Worm (Caenorhabditis elegans) whole organism, L4 larva: ENCODE measurements around the gene tag-241.

Experiments
- F26F4.8 ChIP-seq: fragments of 200-800 bp; sonication (Bioruptor generic); conservative IDR thresholded peaks from 2 replicates; pipeline ENCODE4 v1.3.6; 2022; ENCODE audit warnings: missing genetic modification characterization, missing compliant biosample characterization
- F37D6.2 ChIP-seq: sonication (generic microtip); optimal IDR thresholded peaks from 2 replicates; lab custom pipeline; 2016; ENCODE audit warnings: mild to moderate bottlenecking, missing genetic modification characterization, missing compliant biosample characterization
- F49E8.2 ChIP-seq: sonication (generic microtip); optimal IDR thresholded peaks from 2 replicates; lab custom pipeline; 2016; ENCODE audit warnings: missing compliant biosample characterization, mild to moderate bottlenecking, missing genetic modification characterization, borderline replicate concordance
- R02D3.7 ChIP-seq: fragments of 150-350 bp; sonication (generic microtip); optimal IDR thresholded peaks from 3 replicates; lab custom pipeline; 2014; ENCODE audit warnings: missing biosample characterization, missing genetic modification characterization
- T20F7.1 ChIP-seq: fragments of 200-800 bp; sonication (Bioruptor generic); optimal IDR thresholded peaks from 2 replicates; lab custom pipeline; 2018; ENCODE audit warnings: mild to moderate bottlenecking, missing genetic modification characterization, missing compliant biosample characterization
- T26A8.4 ChIP-seq: fragments of 200-800 bp; sonication (Bioruptor generic); IDR thresholded peaks from 2 replicates; pipeline ENCODE4 v1.3.6; 2022; ENCODE audit warnings: missing genetic modification characterization, missing compliant biosample characterization
- Y105C5A.15 ChIP-seq: fragments of 200-800 bp; sonication (Bioruptor generic); IDR thresholded peaks from 2 replicates; pipeline ENCODE4 v1.3.6; 2022; ENCODE audit warnings: missing genetic modification characterization, missing compliant biosample characterization
- Y48G9A.11 ChIP-seq: fragments of 200-800 bp; sonication (Bioruptor generic); IDR thresholded peaks from 2 replicates; pipeline ENCODE4 v1.3.6; 2022; ENCODE audit warnings: missing genetic modification reagents, missing genetic modification characterization, missing compliant biosample characterization
- ZK546.5 ChIP-seq, 2 experiments: sonication (generic microtip); optimal IDR thresholded peaks; 2 replicates each; lab custom pipeline; 2017; ENCODE audit warnings: missing biosample characterization in 2 of 2, missing genetic modification characterization in 2 of 2
- aly-2 ChIP-seq: sonication (generic microtip); optimal IDR thresholded peaks from 2 replicates; lab custom pipeline; 2018; ENCODE audit warnings: missing biosample characterization, missing genetic modification characterization
- arid-1 ChIP-seq: fragments of 200-800 bp; sonication (Bioruptor generic); conservative IDR thresholded peaks from 2 replicates; pipeline ENCODE4 v1.3.6; 2022; ENCODE audit warnings: missing genetic modification reagents, missing genetic modification characterization, missing compliant biosample characterization
- ceh-32 ChIP-seq: sonication (generic microtip); optimal IDR thresholded peaks from 2 replicates; lab custom pipeline; 2016; ENCODE audit warnings: mild to moderate bottlenecking, missing genetic modification characterization, missing compliant biosample characterization; ENCODE audit not compliant: poor library complexity
- ceh-62 ChIP-seq: sonication (generic microtip); optimal IDR thresholded peaks from 2 replicates; lab custom pipeline; 2017; ENCODE audit warnings: missing biosample characterization, missing genetic modification characterization
- ceh-82 ChIP-seq: sonication (generic microtip); optimal IDR thresholded peaks from 2 replicates; lab custom pipeline; 2017; ENCODE audit warnings: missing biosample characterization, missing genetic modification characterization
- ctbp-1 ChIP-seq: fragments of 200-800 bp; sonication (Bioruptor generic); IDR thresholded peaks from 2 replicates; pipeline ENCODE4 v1.3.6; 2022; ENCODE audit warnings: missing genetic modification reagents, missing genetic modification characterization, missing compliant biosample characterization
- daf-12 ChIP-seq: fragments of 150-350 bp; optimal IDR thresholded peaks from 2 replicates; lab custom pipeline; 2014; ENCODE audit warnings: missing biosample characterization, missing genetic modification reagents, missing genetic modification characterization
- dpl-1 ChIP-seq: fragments of 150-350 bp; optimal IDR thresholded peaks from 2 replicates; lab custom pipeline; 2014; ENCODE audit warnings: missing biosample characterization, missing genetic modification reagents, missing genetic modification characterization
- duxl-1 ChIP-seq: sonication (generic microtip); optimal IDR thresholded peaks from 2 replicates; lab custom pipeline; 2016; ENCODE audit warnings: mild to moderate bottlenecking, missing genetic modification characterization, moderate library complexity, missing compliant biosample characterization; ENCODE audit not compliant: poor library complexity
- fkh-10 ChIP-seq: fragments of 150-350 bp; optimal IDR thresholded peaks from 2 replicates; lab custom pipeline; 2014; ENCODE audit warnings: missing biosample characterization, missing genetic modification reagents, missing genetic modification characterization
- hlh-11 ChIP-seq: fragments of 200-800 bp; sonication (Bioruptor generic); optimal IDR thresholded peaks from 2 replicates; lab custom pipeline; 2018; ENCODE audit warnings: mild to moderate bottlenecking, missing genetic modification characterization, missing compliant biosample characterization
- hlh-30 ChIP-seq: sonication (generic microtip); optimal IDR thresholded peaks from 2 replicates; lab custom pipeline; 2017; ENCODE audit warnings: antibody characterized with exemption, mild to moderate bottlenecking, missing genetic modification characterization, missing compliant biosample characterization; ENCODE audit not compliant: insufficient read depth
- jun-1 ChIP-seq: fragments of 150-350 bp; optimal IDR thresholded peaks from 2 replicates; lab custom pipeline; 2014; ENCODE audit warnings: missing biosample characterization, missing genetic modification reagents, missing genetic modification characterization
- lin-38 ChIP-seq: fragments of 200-800 bp; sonication (Bioruptor generic); IDR thresholded peaks from 2 replicates; pipeline ENCODE4 v1.3.6; 2022; ENCODE audit warnings: missing genetic modification reagents, missing genetic modification characterization, missing compliant biosample characterization
- lin-39 ChIP-seq: fragments of 150-350 bp; optimal IDR thresholded peaks from 2 replicates; lab custom pipeline; 2014; ENCODE audit warnings: missing biosample characterization, missing genetic modification reagents, missing genetic modification characterization
- lsy-2 ChIP-seq, 2 experiments: fragments of 150-350 bp in 1 of 2; sonication (generic microtip) in 1 of 2; optimal IDR thresholded peaks; 2 replicates each; lab custom pipeline; 2014 to 2017; ENCODE audit warnings: missing biosample characterization in 2 of 2, missing genetic modification characterization in 2 of 2
- mep-1 ChIP-seq: fragments of 150-350 bp; sonication (generic microtip); optimal IDR thresholded peaks from 3 replicates; lab custom pipeline; 2014; ENCODE audit warnings: missing biosample characterization, missing genetic modification characterization
- mes-2 ChIP-seq: sonication (generic microtip); optimal IDR thresholded peaks from 2 replicates; lab custom pipeline; 2016; ENCODE audit warnings: missing genotype, mild to moderate bottlenecking, missing genetic modification characterization, missing compliant biosample characterization; ENCODE audit not compliant: poor library complexity, severe bottlenecking
- mxl-2 ChIP-seq: fragments of 200-800 bp; sonication (Bioruptor generic); conservative IDR thresholded peaks from 2 replicates; pipeline ENCODE4 v1.3.6; 2022; ENCODE audit warnings: missing genetic modification reagents, missing genetic modification characterization, missing compliant biosample characterization
- mxl-3 ChIP-seq: fragments of 200-800 bp; sonication (Bioruptor generic); optimal IDR thresholded peaks from 2 replicates; lab custom pipeline; 2018; ENCODE audit warnings: mild to moderate bottlenecking, missing genetic modification characterization, missing compliant biosample characterization
- nhr-102 ChIP-seq: sonication (generic microtip); optimal IDR thresholded peaks from 2 replicates; lab custom pipeline; 2016; ENCODE audit warnings: mild to moderate bottlenecking, missing genetic modification characterization, moderate library complexity, missing compliant biosample characterization
- nhr-11 ChIP-seq: fragments of 150-350 bp; optimal IDR thresholded peaks from 2 replicates; lab custom pipeline; 2014; ENCODE audit warnings: missing biosample characterization, missing genetic modification characterization
- nhr-41 ChIP-seq: fragments of 200-800 bp; sonication (Bioruptor generic); IDR thresholded peaks from 2 replicates; pipeline ENCODE4 v1.3.6; 2022; ENCODE audit warnings: missing genetic modification reagents, missing genetic modification characterization, missing compliant biosample characterization
- nhr-48 ChIP-seq: sonication (generic microtip); optimal IDR thresholded peaks from 2 replicates; lab custom pipeline; 2016; ENCODE audit warnings: mild to moderate bottlenecking, missing genetic modification characterization, missing compliant biosample characterization
- nhr-6 ChIP-seq: fragments of 150-350 bp; optimal IDR thresholded peaks from 2 replicates; lab custom pipeline; 2014; ENCODE audit warnings: missing biosample characterization, missing genetic modification characterization
- nhr-77 ChIP-seq: fragments of 150-350 bp; optimal IDR thresholded peaks from 2 replicates; lab custom pipeline; 2014; ENCODE audit warnings: missing biosample characterization, missing genetic modification characterization
- pha-4 ChIP-seq, 2 experiments: fragments of 150-350 bp in 1 of 2; fragments of 200-800 bp in 1 of 2; sonication (Bioruptor generic) in 1 of 2; IDR thresholded peaks in 1 of 2; optimal IDR thresholded peaks in 1 of 2; 2 replicates each; pipeline versions ENCODE4 v1.3.6 to Lab custom; 2014 to 2022; ENCODE audit warnings: missing genetic modification characterization in 2 of 2, missing genetic modification reagents in 2 of 2, missing biosample characterization in 1 of 2, missing compliant biosample characterization in 1 of 2
- php-3 ChIP-seq: fragments of 200-800 bp; sonication (Bioruptor generic); IDR thresholded peaks from 2 replicates; pipeline ENCODE4 v1.3.6; 2022; ENCODE audit warnings: missing genetic modification reagents, missing genetic modification characterization, missing compliant biosample characterization
- saeg-2 ChIP-seq: fragments of 200-800 bp; sonication (Bioruptor generic); IDR thresholded peaks from 2 replicates; pipeline ENCODE4 v1.3.6; 2022; ENCODE audit warnings: missing genetic modification reagents, missing genetic modification characterization, missing compliant biosample characterization
- sdz-12 ChIP-seq: fragments of 200-800 bp; sonication (Bioruptor generic); optimal IDR thresholded peaks from 2 replicates; lab custom pipeline; 2018; ENCODE audit warnings: mild to moderate bottlenecking, missing genetic modification characterization, missing compliant biosample characterization
- set-16 ChIP-seq: fragments of 200-800 bp; sonication (Bioruptor generic); IDR thresholded peaks from 2 replicates; pipeline ENCODE4 v1.3.6; 2022; ENCODE audit warnings: missing genetic modification reagents, missing genetic modification characterization, missing compliant biosample characterization
- spr-1 ChIP-seq: sonication (generic microtip); optimal IDR thresholded peaks from 2 replicates; lab custom pipeline; 2016; ENCODE audit warnings: mild to moderate bottlenecking, missing genetic modification characterization, missing compliant biosample characterization
- tag-97 ChIP-seq: fragments of 200-800 bp; sonication (Bioruptor generic); IDR thresholded peaks from 2 replicates; pipeline ENCODE4 v1.3.6; 2022; ENCODE audit warnings: missing genetic modification characterization, missing compliant biosample characterization
- unc-62 ChIP-seq, 3 experiments: fragments of 150-350 bp in 1 of 3; sonication (generic microtip); optimal IDR thresholded peaks in 2 of 3; peaks in 1 of 3; 1 replicate in 1 of 3; 2 replicates in 2 of 3; lab custom pipeline; 2014 to 2017; ENCODE audit warnings: missing biosample characterization in 3 of 3, missing genetic modification characterization in 3 of 3, missing genetic modification reagents in 3 of 3, missing genotype in 1 of 3
- zfp-2 ChIP-seq: sonication (generic microtip); optimal IDR thresholded peaks from 2 replicates; lab custom pipeline; 2016; ENCODE audit warnings: mild to moderate bottlenecking, missing genetic modification characterization, missing compliant biosample characterization
- zip-11 ChIP-seq: fragments of 200-800 bp; sonication (Bioruptor generic); IDR thresholded peaks from 2 replicates; pipeline ENCODE4 v1.3.6; 2022; ENCODE audit warnings: missing genetic modification characterization, missing compliant biosample characterization
- ztf-11 ChIP-seq: fragments of 150-350 bp; optimal IDR thresholded peaks from 2 replicates; lab custom pipeline; 2014; ENCODE audit warnings: missing biosample characterization, missing genetic modification characterization

Gene tag-241

ce11 chrX:11790600-11790999 lies 33.2 kb upstream of the tag-241 start (continued):
- TF ChIP-seq sdz-12 (GFP tag; lab: Kevin White, UChicago) = no peak
- TF ChIP-seq ceh-62 (tag; lab: Kevin White, UChicago) = no peak
- TF ChIP-seq php-3 (GFP tag; lab: Robert Waterston, UW) = 0 out of 2 replicates have a peak, but pooled peaks have one; percentile 13
- no peak for TF ChIP-seq pha-4 (GFP tag; IDR thresholded peaks at IDR 0.05; lab: Robert Waterston, UW)
- peak; percentile 51 for TF ChIP-seq pha-4 (tag; optimal IDR thresholded peaks at IDR 0.05; lab: Kevin White, UChicago)
- TF ChIP-seq lin-39 (tag; lab: Kevin White, UChicago) = no peak
- no peak for TF ChIP-seq mxl-3 (GFP tag; lab: Kevin White, UChicago)
- no peak for TF ChIP-seq dpl-1 (GFP tag; lab: Kevin White, UChicago)
- TF ChIP-seq set-16 (GFP tag; lab: Robert Waterston, UW) = no peak
- peak; percentile 36 for TF ChIP-seq mep-1 (tag; lab: Kevin White, UChicago)
- no peak for TF ChIP-seq spr-1
- TF ChIP-seq aly-2 (tag; lab: Kevin White, UChicago) = no peak
- no peak for TF ChIP-seq saeg-2 (GFP tag; lab: Robert Waterston, UW)
- peak; percentile 36 for TF ChIP-seq nhr-6 (tag; lab: Kevin White, UChicago)
- no peak for TF ChIP-seq ceh-32 (tag; lab: Kevin White, UChicago)
- no peak for TF ChIP-seq ctbp-1 (GFP tag; lab: Robert Waterston, UW)
- TF ChIP-seq fkh-10 (GFP tag; lab: Kevin White, UChicago) = no peak
- TF ChIP-seq T26A8.4 (GFP tag; lab: Robert Waterston, UW) = no peak
- no peak for TF ChIP-seq zip-11 (GFP tag; lab: Robert Waterston, UW)
- TF ChIP-seq ztf-11 (tag; lab: Kevin White, UChicago) = no peak
- peak in 1 of 2 experiments; percentile 94 for TF ChIP-seq unc-62 (GFP tag; optimal IDR thresholded peaks at IDR 0.05 in 1 of 2; lab: Kevin White, UChicago)
- no peak for TF ChIP-seq unc-62 (tag; optimal IDR thresholded peaks at IDR 0.05; lab: Kevin White, UChicago)
- no peak for TF ChIP-seq nhr-11
- no peak for TF ChIP-seq nhr-48
- no peak for TF ChIP-seq ceh-82
- no peak for TF ChIP-seq ZK546.5 (tag; optimal IDR thresholded peaks at IDR 0.05; lab: Kevin White, UChicago)
- TF ChIP-seq nhr-77 (tag; lab: Kevin White, UChicago) = peak; percentile 1
- no peak for TF ChIP-seq tag-97 (GFP tag; lab: Robert Waterston, UW)

ce11 chrX:11791364-11792221 lies 32.2 kb upstream of the tag-241 start:
- TF ChIP-seq mxl-2 (GFP tag; lab: Robert Waterston, UW) = 0 out of 2 replicates have a peak, but pooled peaks have one; percentile 7
- no peak for TF ChIP-seq arid-1
- TF ChIP-seq nhr-102 (tag; lab: Kevin White, UChicago) = peak; percentile 58
- TF ChIP-seq daf-12 (tag; lab: Kevin White, UChicago) = no peak
- TF ChIP-seq lsy-2 (tag; optimal IDR thresholded peaks at IDR 0.05; lab: Kevin White, UChicago) = peak; percentile 5 to 20
- no peak for TF ChIP-seq Y105C5A.15 (GFP tag; lab: Robert Waterston, UW)
- peak; percentile 84 for TF ChIP-seq hlh-30
- no peak for TF ChIP-seq zip-11 (GFP tag; lab: Robert Waterston, UW)
- no peak for TF ChIP-seq Y48G9A.11 (GFP tag; lab: Robert Waterston, UW)
- TF ChIP-seq sdz-12 (GFP tag; lab: Kevin White, UChicago) = no peak
- no peak for TF ChIP-seq lin-38
- no peak for TF ChIP-seq F49E8.2 (tag; lab: Kevin White, UChicago)
- TF ChIP-seq ztf-11 (tag; lab: Kevin White, UChicago) = no peak
- TF ChIP-seq jun-1 (tag; lab: Kevin White, UChicago) = peak; percentile 46
- TF ChIP-seq R02D3.7 (tag; lab: Kevin White, UChicago) = no peak
- TF ChIP-seq hlh-11 (tag; lab: Kevin White, UChicago) = peak; percentile 88
- TF ChIP-seq mes-2 = peak; percentile 56
- TF ChIP-seq duxl-1 (tag; lab: Kevin White, UChicago) = no peak
- peak; percentile 27 for TF ChIP-seq ceh-32 (tag; lab: Kevin White, UChicago)
- TF ChIP-seq ceh-82 = no peak
- TF ChIP-seq F37D6.2 (tag; lab: Kevin White, UChicago) = no peak
- no peak for TF ChIP-seq zfp-2 (tag; lab: Kevin White, UChicago)
- peak; percentile 50 for TF ChIP-seq set-16 (GFP tag; lab: Robert Waterston, UW)
- no peak for TF ChIP-seq F26F4.8 (GFP tag; lab: Robert Waterston, UW)
- TF ChIP-seq nhr-41 (GFP tag; lab: Robert Waterston, UW) = no peak
- TF ChIP-seq T20F7.1 (GFP tag; lab: Kevin White, UChicago) = no peak
